Worm (Caenorhabditis elegans) whole organism, late embryonic: Measurements from ENCODE around the gene F44E2.10.

Experiments
- T23F11.4 ChIP-seq: fragments of 200-800 bp; sonication (Bioruptor generic); optimal IDR thresholded peaks from 2 replicates; lab custom pipeline; 2018; ENCODE audit warnings: mild to moderate bottlenecking, missing genetic modification characterization, missing compliant biosample characterization
- fkh-10 ChIP-seq: fragments of 150-350 bp; optimal IDR thresholded peaks from 2 replicates; lab custom pipeline; 2014; ENCODE audit warnings: missing biosample characterization, missing genetic modification reagents, missing genetic modification characterization
- hlh-30 ChIP-seq: sonication (generic microtip); optimal IDR thresholded peaks from 2 replicates; lab custom pipeline; 2017; ENCODE audit warnings: antibody characterized with exemption, missing genetic modification characterization, missing compliant biosample characterization; ENCODE audit not compliant: insufficient read depth
- pha-4 ChIP-seq: fragments of 150-350 bp; optimal IDR thresholded peaks from 2 replicates; lab custom pipeline; 2018; ENCODE audit warnings: missing biosample characterization, missing genetic modification reagents, missing genetic modification characterization
- sox-4 ChIP-seq: sonication (generic microtip); optimal IDR thresholded peaks from 2 replicates; lab custom pipeline; 2017; ENCODE audit warnings: mild to moderate bottlenecking, missing genetic modification characterization, inconsistent platforms, missing compliant biosample characterization
- unc-42 ChIP-seq: sonication (generic microtip); optimal IDR thresholded peaks from 2 replicates; lab custom pipeline; 2016; ENCODE audit warnings: missing genotype, missing genetic modification characterization, missing compliant biosample characterization

ce11 chrIII:8873990-8874668, 43.2 kb upstream of the F44E2.10 start:
- no peak for TF ChIP-seq sox-4
- TF ChIP-seq hlh-30 (tag; lab: Kevin White, UChicago): peak; percentile 70
- no peak for TF ChIP-seq pha-4 (tag; lab: Kevin White, UChicago)
- TF ChIP-seq T23F11.4 (GFP tag; lab: Kevin White, UChicago): peak; percentile 63
- no peak for TF ChIP-seq fkh-10 (GFP tag; lab: Kevin White, UChicago)
- peak; percentile 83 for TF ChIP-seq unc-42 (tag; lab: Kevin White, UChicago)
